Fruit fly (Drosophila melanogaster) whole organism, adult: ENCODE data around the gene Pax.

Experiments used
- CG11617 ChIP-seq: fragments of 200-800 bp; sonication (Bioruptor generic); optimal IDR thresholded peaks from 2 replicates; lab custom pipeline; 2017; ENCODE audit warnings: mild to moderate bottlenecking, missing biosample characterization, missing genetic modification reagents, missing genetic modification characterization
- CG12768 ChIP-seq: fragments of 200-800 bp; sonication (Bioruptor generic); optimal IDR thresholded peaks from 2 replicates; lab custom pipeline; 2017; ENCODE audit warnings: missing biosample characterization, missing genetic modification characterization, mild to moderate bottlenecking, moderate library complexity, missing genetic modification reagents
- CG14711 ChIP-seq: fragments of 200-800 bp; sonication (Bioruptor generic); optimal IDR thresholded peaks from 2 replicates; lab custom pipeline; 2018; ENCODE audit warnings: missing biosample characterization, mild to moderate bottlenecking, missing genetic modification characterization, moderate library complexity
- CG1620 ChIP-seq: fragments of 200-800 bp; sonication (Bioruptor generic); optimal IDR thresholded peaks from 2 replicates; lab custom pipeline; 2016; ENCODE audit warnings: missing biosample characterization, missing genetic modification characterization
- CG33017 ChIP-seq: fragments of 200-800 bp; sonication (Bioruptor generic); optimal IDR thresholded peaks from 2 replicates; lab custom pipeline; 2018; ENCODE audit warnings: missing biosample characterization, mild to moderate bottlenecking, missing genetic modification characterization, moderate library complexity
- CG5204 ChIP-seq: fragments of 200-800 bp; sonication (Bioruptor generic); optimal IDR thresholded peaks from 2 replicates; lab custom pipeline; 2016; ENCODE audit warnings: missing biosample characterization, missing genetic modification characterization
- Crg-1 ChIP-seq: fragments of 200-800 bp; sonication (Bioruptor generic); optimal IDR thresholded peaks from 2 replicates; lab custom pipeline; 2016; ENCODE audit warnings: missing biosample characterization, missing genetic modification characterization
- Hr96 ChIP-seq: fragments of 200-800 bp; sonication (Bioruptor generic); optimal IDR thresholded peaks from 2 replicates; lab custom pipeline; 2016; ENCODE audit warnings: missing biosample characterization, missing genetic modification characterization
- Mnt ChIP-seq: fragments of 200-800 bp; sonication (Bioruptor generic); optimal IDR thresholded peaks from 2 replicates; lab custom pipeline; 2016; ENCODE audit warnings: missing biosample characterization, mild to moderate bottlenecking, missing genetic modification characterization
- cic ChIP-seq: fragments of 200-800 bp; sonication (Bioruptor generic); optimal IDR thresholded peaks from 2 replicates; lab custom pipeline; 2017; ENCODE audit warnings: missing biosample characterization, mild to moderate bottlenecking, missing genetic modification characterization, moderate library complexity
- kay ChIP-seq: fragments of 200-800 bp; sonication (Bioruptor generic); peaks from one replicate; lab custom pipeline; 2016; ENCODE audit warnings: missing biosample characterization, missing genetic modification characterization, borderline replicate concordance
- ovo ChIP-seq: fragments of 200-800 bp; sonication (Bioruptor generic); optimal IDR thresholded peaks from 2 replicates; lab custom pipeline; 2016; ENCODE audit warnings: missing biosample characterization, missing genetic modification characterization
- tj ChIP-seq: fragments of 200-800 bp; sonication (Bioruptor generic); optimal IDR thresholded peaks from 3 replicates; lab custom pipeline; 2017; ENCODE audit warnings: missing biosample characterization, mild to moderate bottlenecking, missing genetic modification characterization, moderate library complexity
- toe ChIP-seq: fragments of 200-800 bp; sonication (Bioruptor generic); optimal IDR thresholded peaks from 2 replicates; lab custom pipeline; 2016; ENCODE audit warnings: missing biosample characterization, missing genetic modification characterization

DNA sequence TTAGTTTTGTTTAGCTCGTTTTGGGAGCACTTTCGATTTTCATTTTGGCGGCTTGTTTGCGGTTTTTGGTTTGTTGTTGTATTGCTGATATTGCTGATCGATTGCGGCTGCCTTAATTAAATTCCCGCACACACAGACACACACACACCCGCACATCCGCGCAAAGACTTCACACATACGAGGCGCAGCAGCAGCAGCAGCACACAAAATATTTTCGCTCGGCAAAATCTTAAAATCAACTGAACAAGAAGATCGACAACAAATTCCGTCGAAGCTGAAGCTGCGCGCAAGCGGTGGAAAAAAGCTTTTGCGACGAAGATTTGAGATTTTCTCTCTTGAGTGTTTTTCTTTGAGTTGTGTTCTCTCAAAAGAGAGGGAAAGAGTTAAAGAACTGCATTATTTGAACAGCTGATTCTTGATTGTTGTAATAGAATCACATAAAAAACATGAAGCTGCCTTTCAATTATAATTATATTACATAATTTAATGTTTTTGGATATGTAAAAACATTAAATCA lies 12.1 kb downstream of the Pax start:
- TF ChIP-seq CG14711 (no peak), Hr96 (GFP tag; lab: Kevin White, UChicago) (no peak), kay (GFP tag; lab: Kevin White, UChicago) (no peak), ovo (GFP tag; lab: Kevin White, UChicago) (no peak), tj (GFP tag; lab: Kevin White, UChicago) (no peak), CG33017 (tag; lab: Kevin White, UChicago) (no peak), cic (peak; percentile 38), Crg-1 (GFP tag; lab: Kevin White, UChicago) (no peak), CG11617 (GFP tag; lab: Kevin White, UChicago) (peak; percentile 26), CG5204 (GFP tag; lab: Kevin White, UChicago) (no peak), CG12768 (GFP tag; lab: Kevin White, UChicago) (no peak), CG1620 (GFP tag; lab: Kevin White, UChicago) (no peak), toe (GFP tag; lab: Kevin White, UChicago) (no peak), Mnt (GFP tag; lab: Kevin White, UChicago) (no peak)
